Fruit fly (Drosophila melanogaster): ENCODE measurements around the gene mRpL47.
A peak's percentile ranks its signal among the peaks of the same experiment; 100 is the strongest.

The mRpL47 gene

dm6 chr3R:9563240-9563992, 47.7 kb upstream of the mRpL47 start, which contains the start of the genes CG9393 and Vps45 (continued):
- TF ChIP-seq CG7372 (GFP tag; IDR thresholded peaks at IDR 0.05) (peak; percentile 40; the same call in 1 of the 2 replicates), CG16813 (GFP tag; IDR thresholded peaks at IDR 0.05; ENCODE audit: partially characterized antibody) (peak; percentile 95), lab (GFP tag; optimal IDR thresholded peaks at IDR 0.05) (no peak), corto (GFP tag; optimal IDR thresholded peaks at IDR 0.05) (no peak), Opbp (GFP tag; IDR thresholded peaks at IDR 0.05; ENCODE audit: partially characterized antibody) (peak; percentile 90), CG4424 (GFP tag; optimal IDR thresholded peaks at IDR 0.05) (peak; percentile 66), GATAe (GFP tag; conservative IDR thresholded peaks at IDR 0.05) (peak; percentile 71), sima (GFP tag; optimal IDR thresholded peaks at IDR 0.05) (no peak), Bteb2 (GFP tag; optimal IDR thresholded peaks at IDR 0.05) (peak; percentile 48), CG9817 (tag; optimal IDR thresholded peaks at IDR 0.05) (peak; percentile 71), HLH3B (GFP tag; IDR thresholded peaks at IDR 0.05) (no peak; the same call in 1 of the 2 replicates), CG7839 (tag; optimal IDR thresholded peaks at IDR 0.05) (no peak), C15 (GFP tag; IDR thresholded peaks at IDR 0.05) (no peak), Hr51 (GFP tag; optimal IDR thresholded peaks at IDR 0.05) (peak in 1 of 2 experiments; percentile 78), CG14050 (GFP tag; IDR thresholded peaks at IDR 0.05) (no peak), ab (GFP tag; optimal IDR thresholded peaks at IDR 0.05) (no peak), Atf3 (GFP tag; optimal IDR thresholded peaks at IDR 0.05) (peak; percentile 42), Hr78 (GFP tag; optimal IDR thresholded peaks at IDR 0.05) (no peak), danr (GFP tag; IDR thresholded peaks at IDR 0.05) (no peak), CG13123 (GFP tag; optimal IDR thresholded peaks at IDR 0.05) (peak; percentile 52), wor (GFP tag; IDR thresholded peaks at IDR 0.05) (no peak), CG12155 (GFP tag; optimal IDR thresholded peaks at IDR 0.05) (peak; percentile 63), run (tag; optimal IDR thresholded peaks at IDR 0.05) (no peak), Ets65A (GFP tag) (peak; percentile 97), CG17912 (GFP tag; optimal IDR thresholded peaks at IDR 0.05) (peak; percentile 0), rib (GFP tag; IDR thresholded peaks at IDR 0.05) (peak; percentile 73), CG31441 (GFP tag; IDR thresholded peaks at IDR 0.05) (no peak), exex (tag; optimal IDR thresholded peaks at IDR 0.05) (peak; percentile 46), NFAT (GFP tag; IDR thresholded peaks at IDR 0.05) (peak; percentile 35; the same call in 1 of the 2 replicates), nau (GFP tag; optimal IDR thresholded peaks at IDR 0.05) (no peak), ase (GFP tag; IDR thresholded peaks at IDR 0.05) (no peak), chinmo (GFP tag; IDR thresholded peaks at IDR 0.05; ENCODE audit: partially characterized antibody) (peak; percentile 89; the same call in 3 of the 4 replicates), ind (GFP tag; optimal IDR thresholded peaks at IDR 0.05) (peak; percentile 74), Pdp1 (GFP tag; optimal IDR thresholded peaks at IDR 0.05) (peak; percentile 68 to 94), stc (GFP tag; IDR thresholded peaks at IDR 0.05) (0 out of 2 replicates have a peak, but pooled peaks have one; percentile 49), vvl (GFP tag; IDR thresholded peaks at IDR 0.05) (peak; percentile 64), her (GFP tag; optimal IDR thresholded peaks at IDR 0.05) (no peak), Sry-δ (GFP tag; optimal IDR thresholded peaks at IDR 0.05) (peak; percentile 90), CG14965 (GFP tag; optimal IDR thresholded peaks at IDR 0.05; ENCODE audit: borderline replicate concordance) (no peak), gcm2 (GFP tag; optimal IDR thresholded peaks at IDR 0.05) (no peak), Dad (GFP tag; optimal IDR thresholded peaks at IDR 0.05) (peak; percentile 64), bigmax (GFP tag; optimal IDR thresholded peaks at IDR 0.05) (no peak), fd64A (GFP tag; optimal IDR thresholded peaks at IDR 0.05) (no peak), CG13624 (GFP tag; optimal IDR thresholded peaks at IDR 0.05) (peak; percentile 62), pzg (GFP tag; optimal IDR thresholded peaks at IDR 0.05) (peak; percentile 80), CG2129 (GFP tag; IDR thresholded peaks at IDR 0.05; ENCODE audit: partially characterized antibody) (peak; percentile 75), Dip3 (GFP tag; optimal IDR thresholded peaks at IDR 0.05) (peak; percentile 71), knrl (GFP tag; IDR thresholded peaks at IDR 0.05; ENCODE audit: partially characterized antibody) (peak; percentile 95), Atf-2 (GFP tag; optimal IDR thresholded peaks at IDR 0.05) (peak; percentile 11)
